Worm (Caenorhabditis elegans) whole organism, L1 larva: ENCODE results near the gene zhit-1.

Source experiments
- ama-1 ChIP-seq: fragments of 150-350 bp; optimal IDR thresholded peaks from 2 replicates; lab custom pipeline; 2014
- ets-5 ChIP-seq: fragments of 200-800 bp; sonication (Bioruptor generic); IDR thresholded peaks from 2 replicates; pipeline ENCODE4 v1.3.6; 2022; ENCODE audit warnings: missing genetic modification characterization, missing compliant biosample characterization
- jun-1 ChIP-seq: fragments of 150-350 bp; optimal IDR thresholded peaks from 2 replicates; lab custom pipeline; 2014; ENCODE audit warnings: missing biosample characterization, missing genetic modification reagents, missing genetic modification characterization
- lin-13 ChIP-seq: fragments of 150-350 bp; optimal IDR thresholded peaks from 2 replicates; lab custom pipeline; 2014; ENCODE audit warnings: missing biosample characterization, missing genetic modification reagents, missing genetic modification characterization
- lin-14 ChIP-seq: fragments of 200-800 bp; sonication (Bioruptor generic); optimal IDR thresholded peaks from 2 replicates; lab custom pipeline; 2018; ENCODE audit warnings: mild to moderate bottlenecking, missing genetic modification characterization, moderate library complexity, missing compliant biosample characterization
- lin-39 ChIP-seq: fragments of 150-350 bp; optimal IDR thresholded peaks from 2 replicates; lab custom pipeline; 2014; ENCODE audit warnings: missing biosample characterization, missing genetic modification reagents, missing genetic modification characterization
- mdl-1 ChIP-seq, 2 experiments: fragments of 150-350 bp; optimal IDR thresholded peaks; 2 replicates each; lab custom pipeline; 2014 to 2017; ENCODE audit warnings: missing biosample characterization in 2 of 2, missing genetic modification characterization in 2 of 2, inconsistent platforms in 1 of 2
- mep-1 ChIP-seq: fragments of 150-350 bp; optimal IDR thresholded peaks from 2 replicates; lab custom pipeline; 2014; ENCODE audit warnings: missing biosample characterization, missing genetic modification characterization
- nhr-47 ChIP-seq: sonication (generic microtip); optimal IDR thresholded peaks from 2 replicates; lab custom pipeline; 2016; ENCODE audit warnings: mild to moderate bottlenecking, missing genetic modification characterization, moderate library complexity, missing compliant biosample characterization
- skn-1 ChIP-seq: fragments of 150-350 bp; optimal IDR thresholded peaks from 2 replicates; lab custom pipeline; 2014; ENCODE audit warnings: missing biosample characterization, missing genetic modification characterization
- tlp-1 ChIP-seq: fragments of 150-350 bp; optimal IDR thresholded peaks from 2 replicates; lab custom pipeline; 2014; ENCODE audit warnings: missing biosample characterization, missing genetic modification characterization
- unc-62 ChIP-seq: fragments of 150-350 bp; optimal IDR thresholded peaks from 2 replicates; lab custom pipeline; 2014; ENCODE audit warnings: missing biosample characterization, missing genetic modification reagents, missing genetic modification characterization
- unc-86 ChIP-seq: sonication (generic microtip); optimal IDR thresholded peaks from 2 replicates; lab custom pipeline; 2016; ENCODE audit warnings: missing genetic modification characterization, missing compliant biosample characterization
- ztf-4 ChIP-seq: fragments of 150-350 bp; optimal IDR thresholded peaks from 2 replicates; lab custom pipeline; 2014; ENCODE audit warnings: missing biosample characterization, missing genetic modification characterization

DNA sequence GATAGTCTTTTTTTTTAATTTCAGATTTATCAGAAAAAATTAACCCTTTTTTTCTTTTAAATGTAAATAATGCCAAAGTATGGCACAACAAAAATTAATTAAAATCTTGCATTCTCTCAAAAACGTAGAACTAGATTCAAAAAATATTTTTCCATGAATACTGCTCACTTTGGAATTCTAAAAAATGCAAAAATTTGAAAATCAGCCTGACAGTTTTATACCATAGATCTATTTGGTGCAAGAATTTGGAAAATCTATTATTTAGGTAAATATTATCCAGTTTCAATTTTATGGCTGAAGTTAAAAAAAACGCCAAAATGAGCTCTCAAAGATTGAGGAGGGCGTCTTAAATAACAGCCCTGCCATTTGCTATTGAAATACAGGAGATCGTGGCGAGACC lies 16.7 kb downstream of the zhit-1 start:
- TF ChIP-seq ama-1 (no peak), lin-13 (GFP tag; lab: Kevin White, UChicago) (no peak), jun-1 (no peak), unc-62 (no peak), lin-39 (tag; lab: Kevin White, UChicago) (no peak), tlp-1 (no peak), mep-1 (tag; lab: Kevin White, UChicago) (no peak), ets-5 (GFP tag; lab: Robert Waterston, UW) (no peak), skn-1 (no peak), unc-86 (tag; lab: Kevin White, UChicago) (no peak), mdl-1 (tag; optimal IDR thresholded peaks at IDR 0.05; lab: Kevin White, UChicago) (no peak), nhr-47 (no peak), ztf-4 (tag; lab: Kevin White, UChicago) (no peak), lin-14 (GFP tag; lab: Kevin White, UChicago) (no peak)
